Worm (Caenorhabditis elegans) whole organism, late embryonic: ENCODE data around the gene Y51B9A.9.

Source experiments
- C08G9.2 ChIP-seq: sonication (generic microtip); optimal IDR thresholded peaks from 2 replicates; lab custom pipeline; 2016; ENCODE audit warnings: mild to moderate bottlenecking, missing genetic modification characterization, moderate library complexity, missing compliant biosample characterization
- C38D4.7 ChIP-seq: fragments of 200-800 bp; sonication (Bioruptor generic); optimal IDR thresholded peaks from 2 replicates; lab custom pipeline; 2018; ENCODE audit warnings: mild to moderate bottlenecking, missing genetic modification characterization, moderate library complexity, missing compliant biosample characterization
- F13H6.1 ChIP-seq: sonication (generic microtip); optimal IDR thresholded peaks from 2 replicates; lab custom pipeline; 2016; ENCODE audit warnings: missing genetic modification characterization, missing compliant biosample characterization
- K09A11.1 ChIP-seq: sonication (generic microtip); optimal IDR thresholded peaks from 2 replicates; lab custom pipeline; 2017; ENCODE audit warnings: antibody characterized with exemption, mild to moderate bottlenecking, missing genetic modification characterization, missing compliant biosample characterization; ENCODE audit not compliant: insufficient read depth
- T23F11.4 ChIP-seq: fragments of 200-800 bp; sonication (Bioruptor generic); optimal IDR thresholded peaks from 2 replicates; lab custom pipeline; 2018; ENCODE audit warnings: mild to moderate bottlenecking, missing genetic modification characterization, missing compliant biosample characterization
- Y22D7AL.16 ChIP-seq: sonication (generic microtip); optimal IDR thresholded peaks from 2 replicates; lab custom pipeline; 2016; ENCODE audit warnings: missing genetic modification characterization, missing compliant biosample characterization
- ahr-1 ChIP-seq: sonication (generic microtip); optimal IDR thresholded peaks from 2 replicates; lab custom pipeline; 2016; ENCODE audit warnings: missing genetic modification characterization, missing compliant biosample characterization
- ama-1 ChIP-seq: fragments of 150-350 bp; optimal IDR thresholded peaks from 2 replicates; lab custom pipeline; 2014
- ceh-14 ChIP-seq: sonication (generic microtip); optimal IDR thresholded peaks from 2 replicates; lab custom pipeline; 2016; ENCODE audit warnings: missing genotype, missing genetic modification characterization, missing compliant biosample characterization
- ceh-24 ChIP-seq: sonication (generic microtip); optimal IDR thresholded peaks from 2 replicates; lab custom pipeline; 2016; ENCODE audit warnings: mild to moderate bottlenecking, missing genetic modification characterization, missing compliant biosample characterization
- ceh-30 ChIP-seq: fragments of 150-350 bp; optimal IDR thresholded peaks from 2 replicates; lab custom pipeline; 2014; ENCODE audit warnings: missing biosample characterization, missing genetic modification characterization
- ceh-34 ChIP-seq: sonication (generic microtip); optimal IDR thresholded peaks from 2 replicates; lab custom pipeline; 2016; ENCODE audit warnings: mild to moderate bottlenecking, missing genetic modification characterization, missing compliant biosample characterization
- ceh-9 ChIP-seq: sonication (generic microtip); optimal IDR thresholded peaks from 2 replicates; lab custom pipeline; 2016; ENCODE audit warnings: mild to moderate bottlenecking, missing genetic modification characterization, inconsistent platforms, missing compliant biosample characterization
- dve-1 ChIP-seq: sonication (generic microtip); optimal IDR thresholded peaks from 2 replicates; lab custom pipeline; 2017; ENCODE audit warnings: antibody characterized with exemption, mild to moderate bottlenecking, missing genetic modification characterization, missing compliant biosample characterization
- elt-2 ChIP-seq: sonication (generic microtip); optimal IDR thresholded peaks from 2 replicates; lab custom pipeline; 2016; ENCODE audit warnings: missing genetic modification reagents, missing genetic modification characterization, missing compliant biosample characterization
- elt-4 ChIP-seq: sonication (generic microtip); optimal IDR thresholded peaks from 2 replicates; lab custom pipeline; 2016; ENCODE audit warnings: missing genetic modification characterization, missing compliant biosample characterization
- ets-4 ChIP-seq: sonication (generic microtip); optimal IDR thresholded peaks from 2 replicates; lab custom pipeline; 2016; ENCODE audit warnings: missing genetic modification characterization, missing compliant biosample characterization
- fkh-10 ChIP-seq: fragments of 150-350 bp; optimal IDR thresholded peaks from 2 replicates; lab custom pipeline; 2014; ENCODE audit warnings: missing biosample characterization, missing genetic modification reagents, missing genetic modification characterization
- fkh-6 ChIP-seq: sonication (generic microtip); optimal IDR thresholded peaks from 2 replicates; lab custom pipeline; 2016; ENCODE audit warnings: missing genetic modification characterization, missing compliant biosample characterization
- hlh-13 ChIP-seq: fragments of 200-800 bp; sonication (Bioruptor generic); optimal IDR thresholded peaks from 2 replicates; lab custom pipeline; 2018; ENCODE audit warnings: mild to moderate bottlenecking, missing genetic modification characterization, missing compliant biosample characterization
- hlh-30 ChIP-seq: sonication (generic microtip); optimal IDR thresholded peaks from 2 replicates; lab custom pipeline; 2017; ENCODE audit warnings: antibody characterized with exemption, missing genetic modification characterization, missing compliant biosample characterization; ENCODE audit not compliant: insufficient read depth
- hlh-6 ChIP-seq: sonication (generic microtip); optimal IDR thresholded peaks from 2 replicates; lab custom pipeline; 2016; ENCODE audit warnings: missing genotype, missing genetic modification characterization, missing compliant biosample characterization
- hlh-8 ChIP-seq: sonication (generic microtip); optimal IDR thresholded peaks from 2 replicates; lab custom pipeline; 2016; ENCODE audit warnings: missing genotype, missing genetic modification characterization, missing compliant biosample characterization
- lim-6 ChIP-seq: sonication (generic microtip); optimal IDR thresholded peaks from 2 replicates; lab custom pipeline; 2016; ENCODE audit warnings: missing genetic modification characterization, missing compliant biosample characterization
- mec-3 ChIP-seq: sonication (generic microtip); optimal IDR thresholded peaks from 2 replicates; lab custom pipeline; 2016; ENCODE audit warnings: borderline replicate concordance, missing genetic modification characterization, missing compliant biosample characterization
- nfya-1 ChIP-seq: sonication (generic microtip); optimal IDR thresholded peaks from 2 replicates; lab custom pipeline; 2017; ENCODE audit warnings: missing genetic modification characterization, mild to moderate bottlenecking, missing compliant biosample characterization, antibody characterized with exemption, moderate library complexity
- nhr-11 ChIP-seq: fragments of 150-350 bp; optimal IDR thresholded peaks from 2 replicates; lab custom pipeline; 2014; ENCODE audit warnings: missing biosample characterization, missing genetic modification characterization
- npax-4 ChIP-seq: sonication (generic microtip); optimal IDR thresholded peaks from 2 replicates; lab custom pipeline; 2016; ENCODE audit warnings: missing genetic modification characterization, missing compliant biosample characterization
- odd-2 ChIP-seq: sonication (generic microtip); optimal IDR thresholded peaks from 2 replicates; lab custom pipeline; 2017; ENCODE audit warnings: antibody characterized with exemption, mild to moderate bottlenecking, missing genetic modification characterization, missing compliant biosample characterization
- pag-3 ChIP-seq: sonication (generic microtip); optimal IDR thresholded peaks from 2 replicates; lab custom pipeline; 2016; ENCODE audit warnings: missing compliant biosample characterization, missing genetic modification characterization, borderline replicate concordance
- pat-9 ChIP-seq: fragments of 200-800 bp; sonication (Bioruptor generic); optimal IDR thresholded peaks from 2 replicates; lab custom pipeline; 2018; ENCODE audit warnings: mild to moderate bottlenecking, missing genetic modification characterization, moderate library complexity, missing compliant biosample characterization
- pha-2 ChIP-seq: sonication (generic microtip); optimal IDR thresholded peaks from 2 replicates; lab custom pipeline; 2017; ENCODE audit warnings: mild to moderate bottlenecking, missing genetic modification characterization, missing compliant biosample characterization
- pqm-1 ChIP-seq: sonication (generic microtip); optimal IDR thresholded peaks from 2 replicates; lab custom pipeline; 2016; ENCODE audit warnings: missing genetic modification characterization, missing compliant biosample characterization
- ref-2 ChIP-seq: sonication (generic microtip); optimal IDR thresholded peaks from 2 replicates; lab custom pipeline; 2016; ENCODE audit warnings: missing genetic modification characterization, missing compliant biosample characterization
- sdc-2 ChIP-seq: sonication (generic microtip); optimal IDR thresholded peaks from 2 replicates; lab custom pipeline; 2016; ENCODE audit warnings: missing genotype, missing genetic modification characterization, missing compliant biosample characterization
- sox-2 ChIP-seq: fragments of 200-800 bp; sonication (Bioruptor generic); IDR thresholded peaks from 2 replicates; pipeline ENCODE4 v1.3.6; 2022; ENCODE audit warnings: missing genetic modification reagents, missing genetic modification characterization, missing compliant biosample characterization
- sox-4 ChIP-seq: sonication (generic microtip); optimal IDR thresholded peaks from 2 replicates; lab custom pipeline; 2017; ENCODE audit warnings: mild to moderate bottlenecking, missing genetic modification characterization, inconsistent platforms, missing compliant biosample characterization
- tbx-2 ChIP-seq: sonication (generic microtip); optimal IDR thresholded peaks from 2 replicates; lab custom pipeline; 2016; ENCODE audit warnings: missing genetic modification characterization, missing compliant biosample characterization
- ttx-3 ChIP-seq: sonication (generic microtip); optimal IDR thresholded peaks from 2 replicates; lab custom pipeline; 2016; ENCODE audit warnings: missing genetic modification reagents, missing genetic modification characterization, missing compliant biosample characterization
- unc-42 ChIP-seq: sonication (generic microtip); optimal IDR thresholded peaks from 2 replicates; lab custom pipeline; 2016; ENCODE audit warnings: missing genotype, missing genetic modification characterization, missing compliant biosample characterization
- unc-55 ChIP-seq: sonication (generic microtip); optimal IDR thresholded peaks from 2 replicates; lab custom pipeline; 2017; ENCODE audit warnings: missing biosample characterization, missing genetic modification reagents, missing genetic modification characterization
- unc-86 ChIP-seq: sonication (generic microtip); optimal IDR thresholded peaks from 2 replicates; lab custom pipeline; 2016; ENCODE audit warnings: missing genetic modification characterization, missing compliant biosample characterization
- zip-5 ChIP-seq: sonication (generic microtip); optimal IDR thresholded peaks from 2 replicates; lab custom pipeline; 2016; ENCODE audit warnings: missing genetic modification characterization, missing compliant biosample characterization
- ztf-16 ChIP-seq: sonication (generic microtip); optimal IDR thresholded peaks from 2 replicates; lab custom pipeline; 2017; ENCODE audit warnings: missing genetic modification characterization, missing compliant biosample characterization

Gene Y51B9A.9

ce11 chrII:9412086-9412608 is 14.8 kb upstream of the Y51B9A.9 start, which contains the start of gene arrd-3:
arrd-3 (plus strand) TSS chrII:9412558.
- TF ChIP-seq pha-2 (tag; lab: Kevin White, UChicago): no peak
- no peak for TF ChIP-seq ahr-1
- TF ChIP-seq npax-4 (tag; lab: Kevin White, UChicago): no peak
- no peak for TF ChIP-seq elt-2 (tag; lab: Kevin White, UChicago)
- no peak for TF ChIP-seq ama-1 (lab: Kevin White, UChicago)
- TF ChIP-seq pat-9: no peak
- TF ChIP-seq mec-3 (tag; lab: Kevin White, UChicago): no peak
- no peak for TF ChIP-seq dve-1 (tag; lab: Kevin White, UChicago)
- TF ChIP-seq C38D4.7: no peak
- TF ChIP-seq, all 69 proteins: peak for 0

- TF ChIP-seq ceh-34 (tag; lab: Kevin White, UChicago) (no peak), hlh-8 (tag; lab: Kevin White, UChicago) (no peak), ama-1 (lab: Kevin White, UChicago) (no peak), ceh-9 (tag; lab: Kevin White, UChicago) (no peak)
Observed at ce11 chrII:9411497-9411896, 14.1 kb upstream of the Y51B9A.9 start, which contains the start of gene M176.9. M176.9 (minus strand) TSS chrII:9411597.

- no peak for TF ChIP-seq npax-4 (tag; lab: Kevin White, UChicago)
- TF ChIP-seq nfya-1 (tag; lab: Kevin White, UChicago): no peak
- no peak for TF ChIP-seq zip-5 (tag; lab: Kevin White, UChicago)
- TF ChIP-seq ama-1 (lab: Kevin White, UChicago): no peak
- no peak for TF ChIP-seq C08G9.2
- TF ChIP-seq ceh-14 (tag; lab: Kevin White, UChicago): no peak
- TF ChIP-seq nhr-11: no peak
- TF ChIP-seq ets-4 (tag; lab: Kevin White, UChicago): no peak
- TF ChIP-seq unc-42 (tag; lab: Kevin White, UChicago): no peak
- no peak for TF ChIP-seq unc-86 (tag; lab: Kevin White, UChicago)
- TF ChIP-seq elt-2 (tag; lab: Kevin White, UChicago): no peak
- TF ChIP-seq hlh-6 (tag; lab: Kevin White, UChicago): no peak
- TF ChIP-seq F13H6.1: no peak
- TF ChIP-seq fkh-6: no peak
Observed at ce11 chrII:9407469-9407868, 10.1 kb upstream of the Y51B9A.9 start, which contains the start of gene arrd-2. arrd-2 (plus strand) TSS chrII:9407769.

ce11 chrII:9407020-9407419 is 9.6 kb upstream of the Y51B9A.9 start, which contains the start of gene mpz-6:
mpz-6 (minus strand) TSS chrII:9407120.
- TF ChIP-seq unc-42 (tag; lab: Kevin White, UChicago) (no peak), hlh-13 (GFP tag; lab: Kevin White, UChicago) (no peak), ceh-24 (tag; lab: Kevin White, UChicago) (no peak), mec-3 (tag; lab: Kevin White, UChicago) (no peak), sox-2 (GFP tag; lab: Robert Waterston, UW) (no peak), ahr-1 (no peak), tbx-2 (tag; lab: Kevin White, UChicago) (no peak), ref-2 (no peak), pat-9 (no peak), sox-4 (tag; lab: Kevin White, UChicago) (no peak), ttx-3 (no peak), unc-55 (GFP tag; lab: Kevin White, UChicago) (no peak), elt-2 (tag; lab: Kevin White, UChicago) (no peak), pqm-1 (tag; lab: Kevin White, UChicago) (no peak), hlh-8 (tag; lab: Kevin White, UChicago) (no peak), ceh-9 (tag; lab: Kevin White, UChicago) (no peak), Y22D7AL.16 (no peak), odd-2 (no peak)

- no peak for TF ChIP-seq hlh-30 (tag; lab: Kevin White, UChicago)
- TF ChIP-seq ref-2: no peak
- TF ChIP-seq fkh-10: no peak
- no peak for TF ChIP-seq K09A11.1
- no peak for TF ChIP-seq mec-3 (tag; lab: Kevin White, UChicago)
- TF ChIP-seq ceh-30: no peak
- no peak for TF ChIP-seq ceh-24 (tag; lab: Kevin White, UChicago)
- TF ChIP-seq pag-3: no peak
- no peak for TF ChIP-seq sdc-2 (tag; lab: Kevin White, UChicago)
- no peak for TF ChIP-seq F13H6.1
- no peak for TF ChIP-seq lim-6
- no peak for TF ChIP-seq ahr-1
- no peak for TF ChIP-seq ztf-16 (tag; lab: Kevin White, UChicago)
- no peak for TF ChIP-seq unc-86 (tag; lab: Kevin White, UChicago)
- no peak for TF ChIP-seq elt-4
- TF ChIP-seq unc-55 (GFP tag; lab: Kevin White, UChicago): no peak
- TF ChIP-seq T23F11.4 (GFP tag; lab: Kevin White, UChicago): no peak
Observed at ce11 chrII:9403846-9404245, 6.5 kb upstream of the Y51B9A.9 start, which contains the start of gene Y51B9A.5. Y51B9A.5 (plus strand) TSS chrII:9404146.
